Fruit fly (Drosophila melanogaster) whole organism, embryonic: ENCODE results near the gene CG6441.
A peak's percentile ranks its signal among the peaks of the same experiment; 100 is the strongest.

Experiments
- Abd-B ChIP-seq: fragments of 200-800 bp; sonication (Bioruptor generic); optimal IDR thresholded peaks from 2 replicates; lab custom pipeline; 2018; ENCODE audit warnings: missing biosample characterization, mild to moderate bottlenecking, missing genetic modification characterization, moderate library complexity
- CG1024 ChIP-seq: fragments of 200-800 bp; sonication (Bioruptor generic); IDR thresholded peaks from 2 replicates; pipeline ENCODE4 v1.3.6; 2022; ENCODE audit warnings: missing biosample characterization, missing genetic modification characterization
- CG10462 ChIP-seq: fragments of 200-800 bp; sonication (Bioruptor generic); optimal IDR thresholded peaks from 2 replicates; lab custom pipeline; 2016; ENCODE audit warnings: missing biosample characterization, missing genetic modification characterization
- CG10543 ChIP-seq: fragments of 200-800 bp; sonication (Bioruptor generic); optimal IDR thresholded peaks from 3 replicates; lab custom pipeline; 2017; ENCODE audit warnings: missing biosample characterization, mild to moderate bottlenecking, missing genetic modification characterization, moderate library complexity
- CG10979 ChIP-seq: fragments of 200-800 bp; sonication (Bioruptor generic); optimal IDR thresholded peaks from 2 replicates; lab custom pipeline; 2018; ENCODE audit warnings: missing biosample characterization, mild to moderate bottlenecking, missing genetic modification characterization, moderate library complexity
- CG12942 ChIP-seq: fragments of 200-800 bp; sonication (Bioruptor generic); optimal IDR thresholded peaks from 3 replicates; lab custom pipeline; 2016; ENCODE audit warnings: missing biosample characterization, missing genetic modification characterization
- CG14710 ChIP-seq: fragments of 200-800 bp; sonication (Bioruptor generic); optimal IDR thresholded peaks from 3 replicates; lab custom pipeline; 2019; ENCODE audit warnings: missing biosample characterization, mild to moderate bottlenecking, missing genetic modification characterization, moderate library complexity
- CG14965 ChIP-seq: fragments of 200-800 bp; sonication (Bioruptor generic); optimal IDR thresholded peaks from 2 replicates; lab custom pipeline; 2016; ENCODE audit warnings: missing biosample characterization, missing genetic modification characterization, borderline replicate concordance
- CG1602 ChIP-seq: fragments of 200-800 bp; sonication (Bioruptor generic); optimal IDR thresholded peaks from 3 replicates; lab custom pipeline; 2016; ENCODE audit warnings: missing biosample characterization, missing genetic modification characterization
- CG1603 ChIP-seq: fragments of 200-800 bp; sonication (Bioruptor generic); optimal IDR thresholded peaks from 2 replicates; lab custom pipeline; 2019; ENCODE audit warnings: missing biosample characterization, mild to moderate bottlenecking, missing genetic modification characterization, moderate library complexity
- CG17359 ChIP-seq: fragments of 200-800 bp; sonication (Bioruptor generic); optimal IDR thresholded peaks from 3 replicates; lab custom pipeline; 2018; ENCODE audit warnings: missing biosample characterization, mild to moderate bottlenecking, missing genetic modification characterization, moderate library complexity
- CG17829 ChIP-seq: fragments of 200-800 bp; optimal IDR thresholded peaks from 2 replicates; lab custom pipeline; 2019; ENCODE audit warnings: missing biosample characterization, mild to moderate bottlenecking, missing genetic modification characterization, moderate library complexity
- CG31441 ChIP-seq: fragments of 200-800 bp; sonication (Bioruptor generic); IDR thresholded peaks from 2 replicates; pipeline ENCODE4 v1.3.6; 2022; ENCODE audit warnings: missing biosample characterization, missing genetic modification characterization
- CG32532 ChIP-seq: fragments of 200-800 bp; sonication (Bioruptor generic); IDR thresholded peaks from 2 replicates; pipeline ENCODE4 v1.3.6; 2022; ENCODE audit warnings: missing biosample characterization, missing genetic modification characterization
- CG32772 ChIP-seq: fragments of 200-800 bp; sonication (Bioruptor generic); IDR thresholded peaks from 2 replicates; pipeline ENCODE4 v1.3.6; 2022; ENCODE audit warnings: missing biosample characterization, missing genetic modification characterization
- CG33557 ChIP-seq: fragments of 200-800 bp; sonication (Bioruptor generic); optimal IDR thresholded peaks from 2 replicates; lab custom pipeline; 2019; ENCODE audit warnings: missing biosample characterization, mild to moderate bottlenecking, missing genetic modification characterization, moderate library complexity
- CG3995 ChIP-seq: fragments of 200-800 bp; sonication (Bioruptor generic); optimal IDR thresholded peaks from 3 replicates; lab custom pipeline; 2016; ENCODE audit warnings: missing biosample characterization, missing genetic modification characterization
- CG6654 ChIP-seq: fragments of 200-800 bp; sonication (Bioruptor generic); optimal IDR thresholded peaks from 2 replicates; lab custom pipeline; 2017; ENCODE audit warnings: missing biosample characterization, mild to moderate bottlenecking, missing genetic modification characterization
- CG6791 ChIP-seq: fragments of 200-800 bp; sonication (Bioruptor generic); IDR thresholded peaks from 3 replicates; pipeline ENCODE4 v1.3.6; 2022; ENCODE audit warnings: missing biosample characterization, missing genetic modification characterization; ENCODE audit not compliant: partially characterized antibody
- CG7357 ChIP-seq: fragments of 200-800 bp; sonication (Bioruptor generic); IDR thresholded peaks from 3 replicates; pipeline ENCODE4 v1.3.6; 2022; ENCODE audit warnings: missing biosample characterization, missing genetic modification characterization
- CG7928 ChIP-seq: fragments of 200-800 bp; sonication (Bioruptor generic); optimal IDR thresholded peaks from 2 replicates; lab custom pipeline; 2017; ENCODE audit warnings: missing biosample characterization, mild to moderate bottlenecking, missing genetic modification characterization
- CG8478 ChIP-seq: fragments of >200 bp; optimal IDR thresholded peaks from 2 replicates; lab custom pipeline; 2018
- Camta ChIP-seq: fragments of 200-800 bp; sonication (Bioruptor generic); optimal IDR thresholded peaks from 2 replicates; lab custom pipeline; 2016; ENCODE audit warnings: missing biosample characterization, missing genetic modification characterization
- Dek ChIP-seq: fragments of 200-800 bp; sonication (Bioruptor generic); optimal IDR thresholded peaks from 3 replicates; lab custom pipeline; 2019; ENCODE audit warnings: missing biosample characterization, mild to moderate bottlenecking, missing genetic modification characterization, moderate library complexity
- HLH3B ChIP-seq: fragments of 200-800 bp; sonication (Bioruptor generic); IDR thresholded peaks from 2 replicates; pipeline ENCODE4 v1.3.6; 2022; ENCODE audit warnings: missing biosample characterization, missing genetic modification characterization
- HmgD ChIP-seq: fragments of 200-800 bp; sonication (Bioruptor generic); optimal IDR thresholded peaks from 3 replicates; lab custom pipeline; 2016; ENCODE audit warnings: missing biosample characterization, missing genetic modification characterization
- HmgZ ChIP-seq: fragments of 200-800 bp; sonication (Bioruptor generic); optimal IDR thresholded peaks from 2 replicates; lab custom pipeline; 2018; ENCODE audit warnings: missing biosample characterization, mild to moderate bottlenecking, missing genetic modification characterization
- Ssrp ChIP-seq: fragments of 200-800 bp; sonication (Bioruptor generic); optimal IDR thresholded peaks from 2 replicates; lab custom pipeline; 2018; ENCODE audit warnings: missing biosample characterization, mild to moderate bottlenecking, missing genetic modification characterization, moderate library complexity
- amos ChIP-seq: fragments of 200-800 bp; sonication (Bioruptor generic); IDR thresholded peaks from 2 replicates; pipeline ENCODE4 v1.3.6; 2022; ENCODE audit warnings: missing biosample characterization, missing genetic modification characterization; ENCODE audit not compliant: partially characterized antibody
- ara ChIP-seq: fragments of 200-800 bp; sonication (Bioruptor generic); IDR thresholded peaks from 2 replicates; pipeline ENCODE4 v1.3.6; 2022; ENCODE audit warnings: missing biosample characterization, missing genetic modification characterization
- bowl ChIP-seq: fragments of 200-800 bp; sonication (Bioruptor generic); IDR thresholded peaks from 2 replicates; pipeline ENCODE4 v1.3.6; 2022; ENCODE audit warnings: missing biosample characterization, missing genetic modification characterization
- chinmo ChIP-seq: fragments of 200-800 bp; sonication (Bioruptor generic); IDR thresholded peaks from 4 replicates; pipeline ENCODE4 v1.3.6; 2022; ENCODE audit warnings: missing biosample characterization, missing genetic modification characterization; ENCODE audit not compliant: partially characterized antibody
- ci ChIP-seq: fragments of 200-800 bp; sonication (Bioruptor generic); IDR thresholded peaks from 3 replicates; pipeline ENCODE4 v1.3.6; 2022; ENCODE audit warnings: missing biosample characterization, missing genetic modification characterization
- dmrt99B ChIP-seq: fragments of 200-800 bp; sonication (Bioruptor generic); optimal IDR thresholded peaks from 2 replicates; lab custom pipeline; 2018; ENCODE audit warnings: missing biosample characterization, mild to moderate bottlenecking, missing genetic modification characterization, moderate library complexity
- esg ChIP-seq: fragments of 200-800 bp; sonication (Bioruptor generic); conservative IDR thresholded peaks from 2 replicates; pipeline ENCODE4 v1.3.6; 2022; ENCODE audit warnings: missing biosample characterization, missing genetic modification characterization
- exex ChIP-seq: fragments of 200-800 bp; sonication (Bioruptor generic); optimal IDR thresholded peaks from 4 replicates; lab custom pipeline; 2018; ENCODE audit warnings: missing biosample characterization, mild to moderate bottlenecking, missing genetic modification characterization, moderate library complexity
- fd102C ChIP-seq: fragments of 200-800 bp; sonication (Bioruptor generic); optimal IDR thresholded peaks from 2 replicates; lab custom pipeline; 2018; ENCODE audit warnings: missing biosample characterization, mild to moderate bottlenecking, missing genetic modification characterization, moderate library complexity
- fd96Cb ChIP-seq: fragments of 200-800 bp; sonication (Bioruptor generic); optimal IDR thresholded peaks from 2 replicates; lab custom pipeline; 2018; ENCODE audit warnings: missing biosample characterization, mild to moderate bottlenecking, missing genetic modification characterization, moderate library complexity
- kni ChIP-seq: fragments of 200-800 bp; sonication (Bioruptor generic); optimal IDR thresholded peaks from 3 replicates; lab custom pipeline; 2017; ENCODE audit warnings: mild to moderate bottlenecking, missing biosample characterization, missing genetic modification reagents, missing genetic modification characterization
- mld ChIP-seq: fragments of 200-800 bp; sonication (Bioruptor generic); IDR thresholded peaks from 3 replicates; pipeline ENCODE4 v1.3.6; 2022; ENCODE audit warnings: missing biosample characterization, missing genetic modification characterization; ENCODE audit not compliant: partially characterized antibody
- odd ChIP-seq: fragments of 200-800 bp; sonication (Bioruptor generic); optimal IDR thresholded peaks from 2 replicates; lab custom pipeline; 2017; ENCODE audit warnings: missing biosample characterization, mild to moderate bottlenecking, missing genetic modification characterization
- sim ChIP-seq: fragments of 200-800 bp; sonication (Bioruptor generic); IDR thresholded peaks from 2 replicates; pipeline ENCODE4 v1.3.6; 2022; ENCODE audit warnings: missing biosample characterization, missing genetic modification characterization
- sisA ChIP-seq: fragments of 200-800 bp; sonication (Bioruptor generic); IDR thresholded peaks from 2 replicates; pipeline ENCODE4 v1.3.6; 2022; ENCODE audit warnings: missing biosample characterization, missing genetic modification characterization
- slou ChIP-seq: fragments of 200-800 bp; sonication (Bioruptor generic); optimal IDR thresholded peaks from 3 replicates; lab custom pipeline; 2016; ENCODE audit warnings: missing biosample characterization, missing genetic modification characterization
- sob ChIP-seq: fragments of 200-800 bp; sonication (Bioruptor generic); IDR thresholded peaks from 2 replicates; pipeline ENCODE4 v1.3.6; 2022; ENCODE audit warnings: missing biosample characterization, missing genetic modification characterization
- stwl ChIP-seq: fragments of 200-800 bp; sonication (Bioruptor generic); optimal IDR thresholded peaks from 3 replicates; lab custom pipeline; 2018; ENCODE audit warnings: missing biosample characterization, mild to moderate bottlenecking, missing genetic modification characterization, moderate library complexity
- tin ChIP-seq: fragments of 200-800 bp; sonication (Bioruptor generic); optimal IDR thresholded peaks from 3 replicates; lab custom pipeline; 2016; ENCODE audit warnings: missing biosample characterization, missing genetic modification characterization
- unc-4 ChIP-seq: fragments of 200-800 bp; sonication (Bioruptor generic); IDR thresholded peaks from 2 replicates; pipeline ENCODE4 v1.3.6; 2022; ENCODE audit warnings: missing biosample characterization, missing genetic modification characterization; ENCODE audit not compliant: partially characterized antibody
- zfh1 ChIP-seq: fragments of 200-800 bp; sonication (Bioruptor generic); IDR thresholded peaks from 3 replicates; pipeline ENCODE4 v1.3.6; 2022; ENCODE audit warnings: missing biosample characterization, missing genetic modification characterization

Gene CG6441

dm6 chr2L:7426326-7427066 lies 48.0 kb upstream of the CG6441 start, which contains the start of gene muc (continued):
- peak; percentile 13 for TF ChIP-seq CG7928 (GFP tag; lab: Kevin White, UChicago)
- peak; percentile 70 for TF ChIP-seq CG1603 (tag; lab: Kevin White, UChicago)
- TF ChIP-seq CG17829 (tag; lab: Kevin White, UChicago): peak; percentile 51
- TF ChIP-seq kni (GFP tag; lab: Kevin White, UChicago): no peak
- peak; percentile 10 for TF ChIP-seq HmgD
- 0 out of 2 replicates have a peak, but pooled peaks have one; percentile 13 for TF ChIP-seq CG32772 (GFP tag; lab: Robert Waterston, UW)
- TF ChIP-seq Abd-B (GFP tag; lab: Kevin White, UChicago): peak; percentile 33
- TF ChIP-seq slou (GFP tag; lab: Kevin White, UChicago): peak; percentile 41
- TF ChIP-seq CG17359 (tag; lab: Kevin White, UChicago): peak; percentile 41
- TF ChIP-seq sob (GFP tag; lab: Robert Waterston, UW): peak; percentile 47; the same call in 1 of the 2 replicates
- peak; percentile 48 for TF ChIP-seq CG12942 (GFP tag; lab: Kevin White, UChicago)
- peak; percentile 52 for TF ChIP-seq CG31441
- peak; percentile 79; the same call in 1 of the 2 replicates for TF ChIP-seq amos
- 0 out of 3 replicates have a peak, but pooled peaks have one; percentile 29 for TF ChIP-seq ci (GFP tag; lab: Robert Waterston, UW)
- no peak for TF ChIP-seq CG14965 (GFP tag; lab: Kevin White, UChicago)
- TF ChIP-seq zfh1 (GFP tag; lab: Robert Waterston, UW): no peak
- TF ChIP-seq CG32532 (GFP tag; lab: Robert Waterston, UW): peak; percentile 70
- no peak for TF ChIP-seq esg
- TF ChIP-seq CG1602 (GFP tag; lab: Kevin White, UChicago): peak; percentile 31
- no peak for TF ChIP-seq CG6654 (GFP tag; lab: Kevin White, UChicago)
- no peak for TF ChIP-seq exex (tag; lab: Kevin White, UChicago)
- no peak for TF ChIP-seq fd102C (GFP tag; lab: Kevin White, UChicago)
- TF ChIP-seq tin (GFP tag; lab: Kevin White, UChicago): peak; percentile 49
- peak; percentile 74 for TF ChIP-seq CG6791 (GFP tag; lab: Robert Waterston, UW)
- peak; percentile 3 for TF ChIP-seq CG3995 (GFP tag; lab: Kevin White, UChicago)
- TF ChIP-seq sim: no peak
- TF ChIP-seq CG33557 (GFP tag; lab: Kevin White, UChicago): no peak
- TF ChIP-seq bowl: no peak
- no peak for TF ChIP-seq ara
- TF ChIP-seq CG10979 (tag; lab: Kevin White, UChicago): peak; percentile 44
- peak; percentile 95 for TF ChIP-seq CG7357 (GFP tag; lab: Robert Waterston, UW)
- peak; percentile 31 for TF ChIP-seq dmrt99B (tag; lab: Kevin White, UChicago)
- peak; percentile 53; the same call in 1 of the 2 replicates for TF ChIP-seq CG1024
- no peak for TF ChIP-seq CG8478 (lab: Kevin White, UChicago)
- peak; percentile 39 for TF ChIP-seq Ssrp
- peak; percentile 8 for TF ChIP-seq CG10543 (GFP tag; lab: Kevin White, UChicago)
- peak; percentile 29 for TF ChIP-seq Camta (GFP tag; lab: Kevin White, UChicago)
- TF ChIP-seq stwl: peak; percentile 71
- TF ChIP-seq HLH3B (GFP tag; lab: Robert Waterston, UW): peak; percentile 45; the same call in 1 of the 2 replicates
- no peak for TF ChIP-seq odd (GFP tag; lab: Kevin White, UChicago)
- TF ChIP-seq CG14710: peak; percentile 73
- TF ChIP-seq HmgZ (tag; lab: Kevin White, UChicago): no peak
- TF ChIP-seq unc-4 (GFP tag; lab: Robert Waterston, UW): peak; percentile 56
- peak; percentile 54 for TF ChIP-seq Dek (tag; lab: Kevin White, UChicago)
- TF ChIP-seq mld (GFP tag; lab: Robert Waterston, UW): peak; percentile 44; the same call in 1 of the 3 replicates
- peak; percentile 4 for TF ChIP-seq fd96Cb (tag; lab: Kevin White, UChicago)
- no peak for TF ChIP-seq CG10462 (GFP tag; lab: Kevin White, UChicago)
- no peak for TF ChIP-seq chinmo
- 0 out of 2 replicates have a peak, but pooled peaks have one; percentile 28 for TF ChIP-seq sisA (GFP tag; lab: Robert Waterston, UW)
